Worm (Caenorhabditis elegans): ENCODE results near the gene srh-69.

ce11 chrII:12467047-12467446, 47.5 kb downstream of the srh-69 start, which contains the start of gene srg-16:
- TF ChIP-seq him-1 (tag; optimal IDR thresholded peaks at IDR 0.05) (no peak), W03F9.2 (tag; optimal IDR thresholded peaks at IDR 0.05) (no peak), dao-5 (tag; optimal IDR thresholded peaks at IDR 0.05) (no peak)

Measured in whole organism, L4/young adult.